Worm (Caenorhabditis elegans): ENCODE measurements around the gene Y38A10A.2.

DNA sequence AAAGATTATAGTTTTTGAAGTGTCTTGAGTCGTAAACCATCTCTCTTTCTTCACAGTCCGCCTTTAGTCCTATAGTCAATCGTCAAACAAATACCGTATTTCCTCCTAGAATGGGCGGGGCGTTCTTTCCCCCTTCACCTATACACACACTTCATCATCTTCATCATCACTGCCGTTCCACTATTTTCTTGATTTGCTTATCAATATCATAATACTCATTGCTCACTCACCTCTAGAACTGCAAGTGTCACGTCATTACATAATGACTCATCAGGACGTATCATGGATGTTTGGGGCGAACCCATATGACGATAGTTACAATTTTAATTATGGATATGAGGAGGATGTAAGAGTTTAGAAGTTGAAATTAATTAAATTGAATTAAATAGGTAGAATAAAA lies 52.6 kb downstream of the Y38A10A.2 start:
- no peak for TF ChIP-seq ceh-31 (tag; optimal IDR thresholded peaks at IDR 0.05)
- no peak for TF ChIP-seq ref-2 (tag; optimal IDR thresholded peaks at IDR 0.05)
- TF ChIP-seq fkh-10 (GFP tag; optimal IDR thresholded peaks at IDR 0.05): no peak
- TF ChIP-seq unc-42 (tag; optimal IDR thresholded peaks at IDR 0.05): no peak
- no peak for TF ChIP-seq pha-4 (tag; optimal IDR thresholded peaks at IDR 0.05)
- no peak for TF ChIP-seq odd-2 (tag; optimal IDR thresholded peaks at IDR 0.05)
- TF ChIP-seq dmd-4 (tag; optimal IDR thresholded peaks at IDR 0.05; ENCODE audit: borderline replicate concordance): no peak
- TF ChIP-seq pqm-1 (tag; optimal IDR thresholded peaks at IDR 0.05): no peak
- no peak for TF ChIP-seq dve-1 (tag; optimal IDR thresholded peaks at IDR 0.05)
- TF ChIP-seq madf-2 (tag; optimal IDR thresholded peaks at IDR 0.05): no peak
- TF ChIP-seq nhr-11 (tag; optimal IDR thresholded peaks at IDR 0.05): no peak
- no peak for TF ChIP-seq ceh-48 (tag; optimal IDR thresholded peaks at IDR 0.05)

Measured in whole organism, late embryonic.